Fruit fly (Drosophila melanogaster) whole organism, pupa: ENCODE results near the gene CG16736.

Experiments used
- CG32121 ChIP-seq: fragments of 200-800 bp; sonication (Bioruptor generic); IDR thresholded peaks from 2 replicates; pipeline ENCODE4 v1.3.6; 2022; ENCODE audit warnings: missing biosample characterization, missing genetic modification characterization
- CG4496 ChIP-seq: fragments of 200-800 bp; sonication (Bioruptor generic); IDR thresholded peaks from 3 replicates; pipeline ENCODE4 v1.3.6; 2022; ENCODE audit warnings: missing biosample characterization, missing genetic modification characterization
- D1 ChIP-seq: fragments of 200-800 bp; sonication (Bioruptor generic); optimal IDR thresholded peaks from 2 replicates; lab custom pipeline; 2018; ENCODE audit warnings: missing biosample characterization, mild to moderate bottlenecking, missing genetic modification characterization, moderate library complexity
- EcR ChIP-seq: fragments of 200-800 bp; sonication (Bioruptor generic); optimal IDR thresholded peaks from 3 replicates; lab custom pipeline; 2019; ENCODE audit warnings: missing biosample characterization, missing genetic modification characterization, mild to moderate bottlenecking, moderate library complexity, missing genetic modification reagents
- gl ChIP-seq: fragments of 200-800 bp; sonication (Bioruptor generic); optimal IDR thresholded peaks from 2 replicates; lab custom pipeline; 2018; ENCODE audit warnings: missing biosample characterization, mild to moderate bottlenecking, missing genetic modification characterization
- rn ChIP-seq: fragments of 200-800 bp; sonication (Bioruptor generic); IDR thresholded peaks from 2 replicates; pipeline ENCODE4 v1.3.6; 2022; ENCODE audit warnings: missing biosample characterization, missing genetic modification characterization

DNA sequence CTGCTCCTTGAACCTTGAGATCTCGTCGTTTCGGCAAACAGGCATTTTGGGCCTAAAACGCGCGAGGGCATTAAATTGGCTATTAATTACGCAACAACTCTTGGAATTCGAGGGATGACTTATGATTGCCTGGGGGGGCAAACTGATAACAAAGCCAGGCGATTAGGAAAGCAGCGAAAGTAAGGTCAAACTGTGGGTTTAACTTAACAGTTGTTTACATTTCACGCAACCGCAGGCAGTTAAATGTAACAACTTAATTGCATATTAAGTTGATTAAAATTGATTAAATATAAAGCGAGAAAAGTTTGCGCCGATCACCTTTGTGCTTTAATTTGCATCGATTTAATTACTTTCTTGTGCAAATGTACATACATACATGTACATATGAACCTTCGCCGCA lies 30.2 kb upstream of the CG16736 start:
- TF ChIP-seq gl (tag; lab: Kevin White, UChicago), result no peak
- no peak for TF ChIP-seq D1
- no peak for TF ChIP-seq EcR (GFP tag; lab: Kevin White, UChicago)
- no peak for TF ChIP-seq CG32121 (GFP tag; lab: Robert Waterston, UW)
- no peak for TF ChIP-seq CG4496
- no peak for TF ChIP-seq rn (GFP tag; lab: Robert Waterston, UW)
